Worm (Caenorhabditis elegans) whole organism, L2 larva: ENCODE measurements around the gene F52D2.12.

Experiments
- R02D3.7 ChIP-seq: fragments of 150-350 bp; optimal IDR thresholded peaks from 2 replicates; lab custom pipeline; 2014; ENCODE audit warnings: missing biosample characterization, missing genetic modification characterization
- Y55F3AM.14 ChIP-seq: fragments of 200-800 bp; sonication (Bioruptor generic); optimal IDR thresholded peaks from 2 replicates; lab custom pipeline; 2018; ENCODE audit warnings: mild to moderate bottlenecking, missing genetic modification characterization, missing compliant biosample characterization
- ZK546.5 ChIP-seq: sonication (generic microtip); optimal IDR thresholded peaks from 2 replicates; lab custom pipeline; 2017; ENCODE audit warnings: missing biosample characterization, missing genetic modification characterization
- alr-1 ChIP-seq: fragments of 150-350 bp; optimal IDR thresholded peaks from 2 replicates; lab custom pipeline; 2014; ENCODE audit warnings: missing biosample characterization, missing genetic modification characterization
- aly-2 ChIP-seq: fragments of 150-350 bp; optimal IDR thresholded peaks from 2 replicates; lab custom pipeline; 2014; ENCODE audit warnings: missing biosample characterization, missing genetic modification characterization
- ama-1 ChIP-seq: fragments of 150-350 bp; optimal IDR thresholded peaks from 2 replicates; lab custom pipeline; 2018; ENCODE audit warnings: inconsistent platforms
- blmp-1 ChIP-seq: sonication (generic microtip); optimal IDR thresholded peaks from 2 replicates; lab custom pipeline; 2017; ENCODE audit warnings: missing genetic modification characterization, mild to moderate bottlenecking, missing compliant biosample characterization, antibody characterized with exemption, moderate library complexity; ENCODE audit not compliant: insufficient read depth
- ceh-16 ChIP-seq: fragments of 150-350 bp; optimal IDR thresholded peaks from 2 replicates; lab custom pipeline; 2014; ENCODE audit warnings: missing biosample characterization, missing genetic modification characterization
- ceh-82 ChIP-seq: fragments of 150-350 bp; optimal IDR thresholded peaks from 2 replicates; lab custom pipeline; 2014; ENCODE audit warnings: missing biosample characterization, missing genetic modification characterization
- crh-2 ChIP-seq: sonication (generic microtip); optimal IDR thresholded peaks from 2 replicates; lab custom pipeline; 2017; ENCODE audit warnings: missing biosample characterization, missing genetic modification characterization
- dmd-4 ChIP-seq: sonication (generic microtip); optimal IDR thresholded peaks from 2 replicates; lab custom pipeline; 2017; ENCODE audit warnings: missing biosample characterization, missing genetic modification characterization
- egl-27 ChIP-seq: sonication (generic microtip); optimal IDR thresholded peaks from 3 replicates; lab custom pipeline; 2017; ENCODE audit warnings: missing biosample characterization, missing genetic modification reagents, missing genetic modification characterization
- elt-1 ChIP-seq: fragments of 150-350 bp; optimal IDR thresholded peaks from 2 replicates; lab custom pipeline; 2014; ENCODE audit warnings: missing biosample characterization, missing genetic modification characterization
- elt-3 ChIP-seq: sonication (generic microtip); optimal IDR thresholded peaks from 2 replicates; lab custom pipeline; 2017; ENCODE audit warnings: missing biosample characterization, missing genetic modification characterization
- fos-1 ChIP-seq: fragments of 150-350 bp; optimal IDR thresholded peaks from 2 replicates; lab custom pipeline; 2014; ENCODE audit warnings: missing biosample characterization, missing genetic modification characterization
- gmeb-1 ChIP-seq: fragments of 150-350 bp; optimal IDR thresholded peaks from 2 replicates; lab custom pipeline; 2014; ENCODE audit warnings: missing biosample characterization, missing genetic modification characterization
- lin-13 ChIP-seq: fragments of 150-350 bp; optimal IDR thresholded peaks from 2 replicates; lab custom pipeline; 2014; ENCODE audit warnings: missing biosample characterization, missing genetic modification reagents, missing genetic modification characterization
- lin-39 ChIP-seq: fragments of 150-350 bp; optimal IDR thresholded peaks from 2 replicates; lab custom pipeline; 2014; ENCODE audit warnings: missing biosample characterization, missing genetic modification reagents, missing genetic modification characterization
- lsy-2 ChIP-seq, 2 experiments: fragments of 150-350 bp in 1 of 2; sonication (generic microtip) in 1 of 2; optimal IDR thresholded peaks; 2 replicates each; lab custom pipeline; 2014 to 2017; ENCODE audit warnings: missing biosample characterization in 2 of 2, missing genetic modification characterization in 2 of 2
- mbf-1 ChIP-seq: sonication (generic microtip); optimal IDR thresholded peaks from 2 replicates; lab custom pipeline; 2017; ENCODE audit warnings: missing biosample characterization, missing genetic modification characterization
- mdl-1 ChIP-seq, 2 experiments: fragments of 150-350 bp in 1 of 2; sonication (generic microtip) in 1 of 2; optimal IDR thresholded peaks; 2 replicates each; lab custom pipeline; 2017; ENCODE audit warnings: missing biosample characterization in 2 of 2, missing genetic modification characterization in 2 of 2
- nhr-10 ChIP-seq: sonication (generic microtip); optimal IDR thresholded peaks from 2 replicates; lab custom pipeline; 2017; ENCODE audit warnings: missing biosample characterization, missing genetic modification characterization
- nhr-11 ChIP-seq: fragments of 150-350 bp; optimal IDR thresholded peaks from 2 replicates; lab custom pipeline; 2014; ENCODE audit warnings: missing biosample characterization, missing genetic modification characterization
- nhr-12 ChIP-seq: fragments of 150-350 bp; optimal IDR thresholded peaks from 2 replicates; lab custom pipeline; 2014; ENCODE audit warnings: missing biosample characterization, missing genetic modification characterization
- nhr-129 ChIP-seq: fragments of 150-350 bp; optimal IDR thresholded peaks from 2 replicates; lab custom pipeline; 2014; ENCODE audit warnings: missing biosample characterization, missing genetic modification characterization
- nhr-21 ChIP-seq: fragments of 150-350 bp; optimal IDR thresholded peaks from 2 replicates; lab custom pipeline; 2014; ENCODE audit warnings: missing biosample characterization, missing genetic modification characterization
- nhr-23 ChIP-seq: fragments of 150-350 bp; optimal IDR thresholded peaks from 2 replicates; lab custom pipeline; 2014; ENCODE audit warnings: missing biosample characterization, missing genetic modification reagents, missing genetic modification characterization
- nhr-25 ChIP-seq: fragments of 150-350 bp; sonication (generic microtip); optimal IDR thresholded peaks from 3 replicates; lab custom pipeline; 2014; ENCODE audit warnings: missing biosample characterization, missing genetic modification characterization
- nhr-6 ChIP-seq: fragments of 150-350 bp; optimal IDR thresholded peaks from 2 replicates; lab custom pipeline; 2014; ENCODE audit warnings: missing biosample characterization, missing genetic modification characterization
- nhr-77 ChIP-seq: fragments of 150-350 bp; optimal IDR thresholded peaks from 2 replicates; lab custom pipeline; 2014; ENCODE audit warnings: missing biosample characterization, missing genetic modification characterization
- peb-1 ChIP-seq: fragments of 150-350 bp; optimal IDR thresholded peaks from 2 replicates; lab custom pipeline; 2014; ENCODE audit warnings: missing biosample characterization, missing genetic modification characterization
- sem-4 ChIP-seq: fragments of 150-350 bp; optimal IDR thresholded peaks from 2 replicates; lab custom pipeline; 2014; ENCODE audit warnings: missing biosample characterization, missing genetic modification reagents, missing genetic modification characterization
- skn-1 ChIP-seq: sonication (generic microtip); optimal IDR thresholded peaks from 2 replicates; lab custom pipeline; 2017; ENCODE audit warnings: missing biosample characterization, missing genetic modification characterization
- sma-3 ChIP-seq: sonication (generic microtip); optimal IDR thresholded peaks from 2 replicates; lab custom pipeline; 2016; ENCODE audit warnings: missing genetic modification reagents, missing genetic modification characterization, missing compliant biosample characterization
- unc-39 ChIP-seq: fragments of 150-350 bp; optimal IDR thresholded peaks from 2 replicates; lab custom pipeline; 2014; ENCODE audit warnings: missing biosample characterization, missing genetic modification characterization
- unc-62 ChIP-seq: fragments of 150-350 bp; optimal IDR thresholded peaks from 2 replicates; lab custom pipeline; 2014; ENCODE audit warnings: missing biosample characterization, missing genetic modification reagents, missing genetic modification characterization
- zag-1 ChIP-seq: fragments of 150-350 bp; optimal IDR thresholded peaks from 2 replicates; lab custom pipeline; 2014; ENCODE audit warnings: missing biosample characterization, missing genetic modification characterization
- ztf-1 ChIP-seq: fragments of 200-800 bp; sonication (Bioruptor generic); conservative IDR thresholded peaks from 2 replicates; pipeline ENCODE4 v1.3.6; 2022; ENCODE audit warnings: missing genetic modification characterization, missing compliant biosample characterization
- ztf-11 ChIP-seq: sonication (generic microtip); optimal IDR thresholded peaks from 2 replicates; lab custom pipeline; 2017; ENCODE audit warnings: missing biosample characterization, missing genetic modification characterization
- ztf-4 ChIP-seq: fragments of 150-350 bp; optimal IDR thresholded peaks from 2 replicates; lab custom pipeline; 2014; ENCODE audit warnings: missing biosample characterization, missing genetic modification characterization

F52D2.12 gene

ce11 chrX:1977708-1978107 lies at the start of gene F52D2.12:
Gene F52D2.12 (plus strand): TSS chrX:1978014.
- no peak for TF ChIP-seq lsy-2 (tag; optimal IDR thresholded peaks at IDR 0.05; lab: Kevin White, UChicago)

- TF ChIP-seq nhr-12 (tag; lab: Kevin White, UChicago) (no peak), ama-1 (lab: Kevin White, UChicago) (no peak), nhr-6 (tag; lab: Kevin White, UChicago) (no peak), gmeb-1 (tag; lab: Kevin White, UChicago) (no peak), mdl-1 (tag; optimal IDR thresholded peaks at IDR 0.05; lab: Kevin White, UChicago) (no peak), nhr-11 (tag; lab: Kevin White, UChicago) (no peak), sma-3 (GFP tag; lab: Kevin White, UChicago) (no peak), skn-1 (tag; lab: Kevin White, UChicago) (no peak), zag-1 (tag; lab: Kevin White, UChicago) (no peak), ZK546.5 (tag; lab: Kevin White, UChicago) (no peak), ceh-82 (tag; lab: Kevin White, UChicago) (no peak), elt-3 (no peak), nhr-77 (tag; lab: Kevin White, UChicago) (no peak), peb-1 (tag; lab: Kevin White, UChicago) (no peak), ztf-11 (no peak), egl-27 (tag; lab: Kevin White, UChicago) (no peak), sem-4 (tag; lab: Kevin White, UChicago) (no peak), unc-39 (no peak), lin-13 (GFP tag; lab: Kevin White, UChicago) (no peak)
These were observed 42.4 kb upstream of the F52D2.12 start for ce11 chrX:1935438-1935837.

DNA sequence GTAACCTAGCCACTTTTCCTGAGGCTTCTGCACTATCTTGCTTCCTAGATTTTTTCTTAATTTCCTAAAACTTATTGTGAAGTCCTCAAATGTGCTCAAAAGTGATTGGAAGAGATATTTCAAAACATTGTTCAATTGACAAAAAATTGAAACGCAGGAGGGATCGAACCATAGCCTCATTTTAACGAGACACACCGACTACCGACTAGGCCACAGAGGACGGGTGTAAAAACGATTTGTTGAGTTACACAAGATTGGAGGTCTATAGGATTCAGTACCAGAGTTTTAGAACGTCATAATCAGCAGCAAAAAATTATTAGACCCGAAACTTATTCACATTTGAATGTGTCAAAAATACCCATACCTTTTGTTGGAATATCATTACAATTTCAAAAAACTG lies 38.6 kb upstream of the F52D2.12 start:
- TF ChIP-seq blmp-1 = no peak
- TF ChIP-seq nhr-129 (tag; lab: Kevin White, UChicago) = peak; percentile 5
- TF ChIP-seq, all 48 proteins: peak for 1

DNA sequence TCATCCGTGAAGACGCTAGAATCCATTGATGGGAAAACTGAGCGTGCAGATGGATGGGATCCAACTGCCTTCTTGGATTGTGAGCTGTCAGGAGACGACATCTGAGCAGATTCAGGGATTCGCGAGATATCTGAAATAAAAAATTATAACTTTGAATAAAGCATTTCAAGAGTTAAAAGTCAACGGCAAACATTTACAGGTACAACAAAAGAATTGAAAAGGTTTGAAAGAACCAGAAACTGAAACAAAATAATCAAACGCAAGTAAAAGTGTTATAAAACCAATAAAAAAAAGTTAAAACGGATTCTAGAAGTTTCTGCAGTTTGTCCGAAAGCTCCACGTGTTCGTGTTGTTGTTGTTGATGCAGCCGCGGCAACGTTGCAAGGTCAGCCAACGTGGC lies 37.9 kb upstream of the F52D2.12 start, which contains the start of gene Y59E1A.4:
Y59E1A.4 (minus strand) TSS at position 101 of the 400 bp plus-strand sequence.
- TF ChIP-seq zag-1 (tag; lab: Kevin White, UChicago) (no peak), nhr-21 (tag; lab: Kevin White, UChicago) (no peak), elt-1 (tag; lab: Kevin White, UChicago) (no peak), lin-13 (GFP tag; lab: Kevin White, UChicago) (no peak), aly-2 (no peak), egl-27 (tag; lab: Kevin White, UChicago) (no peak), dmd-4 (no peak), nhr-10 (tag; lab: Kevin White, UChicago) (no peak), sma-3 (GFP tag; lab: Kevin White, UChicago) (no peak), blmp-1 (no peak), crh-2 (tag; lab: Kevin White, UChicago) (no peak), alr-1 (tag; lab: Kevin White, UChicago) (no peak), nhr-25 (tag; lab: Kevin White, UChicago) (no peak), fos-1 (tag; lab: Kevin White, UChicago) (no peak)
- TF ChIP-seq, all 48 proteins: peak for 0

DNA sequence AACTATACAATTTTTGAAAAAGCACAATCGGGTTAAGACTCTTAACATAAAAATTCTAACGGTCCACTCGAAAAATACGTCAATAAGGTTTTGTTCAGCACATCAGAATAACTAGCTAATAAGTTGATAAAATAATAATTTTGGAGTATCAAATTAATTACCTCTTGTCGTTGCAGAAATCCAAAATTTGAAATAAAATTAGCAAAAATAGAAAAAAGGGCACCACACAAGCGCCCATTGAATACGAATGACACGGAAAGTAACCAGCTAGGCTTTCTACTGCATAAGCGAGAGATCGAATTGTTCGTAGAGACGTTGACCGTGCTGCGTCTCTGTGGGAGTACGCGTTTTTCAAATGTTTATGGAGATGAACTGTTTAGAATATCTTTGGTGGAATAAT lies 18.8 kb upstream of the F52D2.12 start:
- no peak for TF ChIP-seq nhr-23
- no peak for TF ChIP-seq nhr-25 (tag; lab: Kevin White, UChicago)
- no peak for TF ChIP-seq R02D3.7
- TF ChIP-seq nhr-12 (tag; lab: Kevin White, UChicago) = no peak
- TF ChIP-seq crh-2 (tag; lab: Kevin White, UChicago) = no peak
- no peak for TF ChIP-seq fos-1 (tag; lab: Kevin White, UChicago)
- TF ChIP-seq ceh-16 (tag; lab: Kevin White, UChicago) = no peak
- no peak for TF ChIP-seq lin-39 (tag; lab: Kevin White, UChicago)
- no peak for TF ChIP-seq unc-62 (GFP tag; lab: Kevin White, UChicago)
- no peak for TF ChIP-seq ceh-82 (tag; lab: Kevin White, UChicago)
- no peak for TF ChIP-seq ztf-4 (tag; lab: Kevin White, UChicago)
- TF ChIP-seq gmeb-1 (tag; lab: Kevin White, UChicago) = no peak
- no peak for TF ChIP-seq Y55F3AM.14
- no peak for TF ChIP-seq lin-13 (GFP tag; lab: Kevin White, UChicago)
- TF ChIP-seq nhr-6 (tag; lab: Kevin White, UChicago) = no peak
- no peak for TF ChIP-seq unc-39
- no peak for TF ChIP-seq mbf-1 (tag; lab: Kevin White, UChicago)
- no peak for TF ChIP-seq ztf-1 (GFP tag; lab: Robert Waterston, UW)
- TF ChIP-seq ZK546.5 (tag; lab: Kevin White, UChicago) = no peak
